Worm (Caenorhabditis elegans) whole organism, L2 larva: ENCODE measurements around the gene clec-84.

Experiments used
- C34F6.9 ChIP-seq: fragments of 150-350 bp; optimal IDR thresholded peaks from 2 replicates; lab custom pipeline; 2014; ENCODE audit warnings: missing biosample characterization, missing genetic modification characterization
- R02D3.7 ChIP-seq: fragments of 150-350 bp; optimal IDR thresholded peaks from 2 replicates; lab custom pipeline; 2014; ENCODE audit warnings: missing biosample characterization, missing genetic modification characterization
- ZK546.5 ChIP-seq: sonication (generic microtip); optimal IDR thresholded peaks from 2 replicates; lab custom pipeline; 2017; ENCODE audit warnings: missing biosample characterization, missing genetic modification characterization
- alr-1 ChIP-seq: fragments of 150-350 bp; optimal IDR thresholded peaks from 2 replicates; lab custom pipeline; 2014; ENCODE audit warnings: missing biosample characterization, missing genetic modification characterization
- aly-2 ChIP-seq: fragments of 150-350 bp; optimal IDR thresholded peaks from 2 replicates; lab custom pipeline; 2014; ENCODE audit warnings: missing biosample characterization, missing genetic modification characterization
- ama-1 ChIP-seq: fragments of 150-350 bp; optimal IDR thresholded peaks from 2 replicates; lab custom pipeline; 2018; ENCODE audit warnings: inconsistent platforms
- blmp-1 ChIP-seq: sonication (generic microtip); optimal IDR thresholded peaks from 2 replicates; lab custom pipeline; 2017; ENCODE audit warnings: missing genetic modification characterization, mild to moderate bottlenecking, missing compliant biosample characterization, antibody characterized with exemption, moderate library complexity; ENCODE audit not compliant: insufficient read depth
- ceh-82 ChIP-seq: fragments of 150-350 bp; optimal IDR thresholded peaks from 2 replicates; lab custom pipeline; 2014; ENCODE audit warnings: missing biosample characterization, missing genetic modification characterization
- crh-2 ChIP-seq: sonication (generic microtip); optimal IDR thresholded peaks from 2 replicates; lab custom pipeline; 2017; ENCODE audit warnings: missing biosample characterization, missing genetic modification characterization
- dmd-4 ChIP-seq: sonication (generic microtip); optimal IDR thresholded peaks from 2 replicates; lab custom pipeline; 2017; ENCODE audit warnings: missing biosample characterization, missing genetic modification characterization
- egl-27 ChIP-seq: sonication (generic microtip); optimal IDR thresholded peaks from 3 replicates; lab custom pipeline; 2017; ENCODE audit warnings: missing biosample characterization, missing genetic modification reagents, missing genetic modification characterization
- elt-1 ChIP-seq: fragments of 150-350 bp; optimal IDR thresholded peaks from 2 replicates; lab custom pipeline; 2014; ENCODE audit warnings: missing biosample characterization, missing genetic modification characterization
- elt-3 ChIP-seq: sonication (generic microtip); optimal IDR thresholded peaks from 2 replicates; lab custom pipeline; 2017; ENCODE audit warnings: missing biosample characterization, missing genetic modification characterization
- fos-1 ChIP-seq: fragments of 150-350 bp; optimal IDR thresholded peaks from 2 replicates; lab custom pipeline; 2014; ENCODE audit warnings: missing biosample characterization, missing genetic modification characterization
- gmeb-1 ChIP-seq: fragments of 150-350 bp; optimal IDR thresholded peaks from 2 replicates; lab custom pipeline; 2014; ENCODE audit warnings: missing biosample characterization, missing genetic modification characterization
- lin-11 ChIP-seq: fragments of 150-350 bp; sonication (generic microtip); optimal IDR thresholded peaks from 2 replicates; lab custom pipeline; 2014; ENCODE audit warnings: missing biosample characterization, missing genetic modification characterization, inconsistent platforms, mixed read lengths
- lin-13 ChIP-seq: fragments of 150-350 bp; optimal IDR thresholded peaks from 2 replicates; lab custom pipeline; 2014; ENCODE audit warnings: missing biosample characterization, missing genetic modification reagents, missing genetic modification characterization
- lsy-2 ChIP-seq, 2 experiments: fragments of 150-350 bp in 1 of 2; sonication (generic microtip) in 1 of 2; optimal IDR thresholded peaks; 2 replicates each; lab custom pipeline; 2014 to 2017; ENCODE audit warnings: missing biosample characterization in 2 of 2, missing genetic modification characterization in 2 of 2
- mab-5 ChIP-seq: fragments of 150-350 bp; optimal IDR thresholded peaks from 2 replicates; lab custom pipeline; 2014; ENCODE audit warnings: missing biosample characterization, missing genetic modification characterization
- mbf-1 ChIP-seq: sonication (generic microtip); optimal IDR thresholded peaks from 2 replicates; lab custom pipeline; 2017; ENCODE audit warnings: missing biosample characterization, missing genetic modification characterization
- mdl-1 ChIP-seq, 2 experiments: fragments of 150-350 bp in 1 of 2; sonication (generic microtip) in 1 of 2; optimal IDR thresholded peaks; 2 replicates each; lab custom pipeline; 2017; ENCODE audit warnings: missing biosample characterization in 2 of 2, missing genetic modification characterization in 2 of 2
- nhr-11 ChIP-seq: fragments of 150-350 bp; optimal IDR thresholded peaks from 2 replicates; lab custom pipeline; 2014; ENCODE audit warnings: missing biosample characterization, missing genetic modification characterization
- nhr-129 ChIP-seq: fragments of 150-350 bp; optimal IDR thresholded peaks from 2 replicates; lab custom pipeline; 2014; ENCODE audit warnings: missing biosample characterization, missing genetic modification characterization
- nhr-21 ChIP-seq: fragments of 150-350 bp; optimal IDR thresholded peaks from 2 replicates; lab custom pipeline; 2014; ENCODE audit warnings: missing biosample characterization, missing genetic modification characterization
- nhr-237 ChIP-seq: fragments of 150-350 bp; optimal IDR thresholded peaks from 2 replicates; lab custom pipeline; 2014; ENCODE audit warnings: missing biosample characterization, missing genetic modification characterization
- nhr-25 ChIP-seq: fragments of 150-350 bp; sonication (generic microtip); optimal IDR thresholded peaks from 3 replicates; lab custom pipeline; 2014; ENCODE audit warnings: missing biosample characterization, missing genetic modification characterization
- nhr-6 ChIP-seq: fragments of 150-350 bp; optimal IDR thresholded peaks from 2 replicates; lab custom pipeline; 2014; ENCODE audit warnings: missing biosample characterization, missing genetic modification characterization
- sma-3 ChIP-seq: sonication (generic microtip); optimal IDR thresholded peaks from 2 replicates; lab custom pipeline; 2016; ENCODE audit warnings: missing genetic modification reagents, missing genetic modification characterization, missing compliant biosample characterization
- sma-9 ChIP-seq, 2 experiments: fragments of 150-350 bp in 1 of 2; sonication (generic microtip) in 1 of 2; optimal IDR thresholded peaks; 2 replicates each; lab custom pipeline; 2014 to 2016; ENCODE audit warnings: missing genetic modification characterization in 2 of 2, mild to moderate bottlenecking in 1 of 2, missing biosample characterization in 1 of 2, missing compliant biosample characterization in 1 of 2, missing genetic modification reagents in 1 of 2, moderate library complexity in 1 of 2
- snpc-4 ChIP-seq: fragments of 150-350 bp; optimal IDR thresholded peaks from 2 replicates; lab custom pipeline; 2014; ENCODE audit warnings: missing biosample characterization, missing genetic modification characterization
- unc-55 ChIP-seq: fragments of 150-350 bp; sonication (generic microtip); optimal IDR thresholded peaks from 3 replicates; lab custom pipeline; 2014; ENCODE audit warnings: missing biosample characterization, missing genetic modification reagents, missing genetic modification characterization
- unc-62 ChIP-seq: fragments of 150-350 bp; optimal IDR thresholded peaks from 2 replicates; lab custom pipeline; 2014; ENCODE audit warnings: missing biosample characterization, missing genetic modification reagents, missing genetic modification characterization
- zag-1 ChIP-seq: fragments of 150-350 bp; optimal IDR thresholded peaks from 2 replicates; lab custom pipeline; 2014; ENCODE audit warnings: missing biosample characterization, missing genetic modification characterization
- ztf-1 ChIP-seq: fragments of 200-800 bp; sonication (Bioruptor generic); conservative IDR thresholded peaks from 2 replicates; pipeline ENCODE4 v1.3.6; 2022; ENCODE audit warnings: missing genetic modification characterization, missing compliant biosample characterization
- ztf-11 ChIP-seq: sonication (generic microtip); optimal IDR thresholded peaks from 2 replicates; lab custom pipeline; 2017; ENCODE audit warnings: missing biosample characterization, missing genetic modification characterization
- ztf-4 ChIP-seq: fragments of 150-350 bp; optimal IDR thresholded peaks from 2 replicates; lab custom pipeline; 2014; ENCODE audit warnings: missing biosample characterization, missing genetic modification characterization

clec-84 gene

ce11 chrIV:2888496-2889101, 46.3 kb downstream of the clec-84 start:
- TF ChIP-seq mdl-1 (tag; optimal IDR thresholded peaks at IDR 0.05; lab: Kevin White, UChicago) (no peak), fos-1 (no peak), sma-3 (GFP tag; lab: Kevin White, UChicago) (no peak), blmp-1 (no peak), ztf-11 (tag; lab: Kevin White, UChicago) (no peak), ceh-82 (tag; lab: Kevin White, UChicago) (no peak), zag-1 (tag; lab: Kevin White, UChicago) (no peak), ama-1 (no peak)
- TF ChIP-seq, all 48 proteins: peak for 0

ce11 chrIV:2890401-2890952, 48.2 kb downstream of the clec-84 start, which contains the start of the genes nprt-1 and dib-1:
TSS of gene nprt-1 (minus strand) at chrIV:2890451.
TSS of gene dib-1 (plus strand) at chrIV:2890882.
- TF ChIP-seq snpc-4 (tag; lab: Kevin White, UChicago) (no peak), gmeb-1 (tag; lab: Kevin White, UChicago) (peak; percentile 86), fos-1 (peak; percentile 3), nhr-129 (tag; lab: Kevin White, UChicago) (peak; percentile 64), dmd-4 (no peak), ztf-11 (tag; lab: Kevin White, UChicago) (no peak), nhr-25 (tag; lab: Kevin White, UChicago) (peak; percentile 35), nhr-21 (tag; lab: Kevin White, UChicago) (peak; percentile 7), alr-1 (tag; lab: Kevin White, UChicago) (no peak), lin-11 (no peak), ztf-1 (GFP tag; lab: Robert Waterston, UW) (no peak), sma-9 (GFP tag; optimal IDR thresholded peaks at IDR 0.05; lab: Kevin White, UChicago) (peak; percentile 21), sma-9 (tag; optimal IDR thresholded peaks at IDR 0.05; lab: Kevin White, UChicago) (no peak), ama-1 (no peak), lin-13 (peak; percentile 73), crh-2 (tag; lab: Kevin White, UChicago) (peak; percentile 64), lsy-2 (tag; optimal IDR thresholded peaks at IDR 0.05; lab: Kevin White, UChicago) (peak; percentile 52 to 79), R02D3.7 (tag; lab: Kevin White, UChicago) (no peak), unc-55 (GFP tag; lab: Kevin White, UChicago) (peak; percentile 87), C34F6.9 (tag; lab: Kevin White, UChicago) (peak; percentile 71), nhr-11 (no peak), ceh-82 (tag; lab: Kevin White, UChicago) (no peak), elt-1 (no peak), aly-2 (tag; lab: Kevin White, UChicago) (no peak), nhr-6 (peak; percentile 12), mdl-1 (tag; optimal IDR thresholded peaks at IDR 0.05; lab: Kevin White, UChicago) (no peak), mbf-1 (tag; lab: Kevin White, UChicago) (no peak)

- TF ChIP-seq unc-62 (GFP tag; lab: Kevin White, UChicago): no peak
- no peak for TF ChIP-seq aly-2 (tag; lab: Kevin White, UChicago)
- TF ChIP-seq elt-1: no peak
- TF ChIP-seq nhr-237 (tag; lab: Kevin White, UChicago): no peak
- TF ChIP-seq sma-9 (GFP tag; optimal IDR thresholded peaks at IDR 0.05; lab: Kevin White, UChicago): no peak
- TF ChIP-seq sma-9 (tag; optimal IDR thresholded peaks at IDR 0.05; lab: Kevin White, UChicago): no peak
- TF ChIP-seq mab-5 (tag; lab: Kevin White, UChicago): no peak
- TF ChIP-seq elt-3 (tag; lab: Kevin White, UChicago): no peak
- no peak for TF ChIP-seq ztf-4
- TF ChIP-seq nhr-129 (tag; lab: Kevin White, UChicago): no peak
- TF ChIP-seq mbf-1 (tag; lab: Kevin White, UChicago): no peak
- TF ChIP-seq egl-27 (tag; lab: Kevin White, UChicago): no peak
- TF ChIP-seq crh-2 (tag; lab: Kevin White, UChicago): no peak
- TF ChIP-seq ZK546.5 (tag; lab: Kevin White, UChicago): no peak
- TF ChIP-seq, all 48 proteins: peak for 0
These were observed 49.4 kb downstream of the clec-84 start for ce11 chrIV:2891535-2892233.
